Worm (Caenorhabditis elegans) whole organism, L4/young adult: ENCODE results near the gene F14H8.2.

Experiments used
- dao-5 ChIP-seq: sonication (generic microtip); optimal IDR thresholded peaks from 2 replicates; lab custom pipeline; 2016; ENCODE audit warnings: missing genotype, missing genetic modification characterization, moderate library complexity, missing compliant biosample characterization
- him-1 ChIP-seq: sonication (generic microtip); optimal IDR thresholded peaks from 2 replicates; lab custom pipeline; 2016; ENCODE audit warnings: missing genotype, missing genetic modification reagents, missing genetic modification characterization, missing compliant biosample characterization

ce11 chrV:15023544-15023943 lies 3.4 kb upstream of the F14H8.2 start, which contains the start of gene F14H8.4:
- TF ChIP-seq dao-5 (tag; lab: Kevin White, UChicago) (no peak), him-1 (tag; lab: Kevin White, UChicago) (no peak)
